Worm (Caenorhabditis elegans) whole organism, L4 larva: Measurements from ENCODE around the gene C03F11.4.
A peak's percentile ranks its signal among the peaks of the same experiment; 100 is the strongest.

Experiments
- D1046.2 ChIP-seq: fragments of 200-800 bp; sonication (Bioruptor generic); IDR thresholded peaks from 2 replicates; pipeline ENCODE4 v1.3.6; 2022; ENCODE audit warnings: missing genetic modification characterization, missing compliant biosample characterization
- F26F4.8 ChIP-seq: fragments of 200-800 bp; sonication (Bioruptor generic); conservative IDR thresholded peaks from 2 replicates; pipeline ENCODE4 v1.3.6; 2022; ENCODE audit warnings: missing genetic modification characterization, missing compliant biosample characterization
- F44E2.7 ChIP-seq: fragments of 200-800 bp; sonication (Bioruptor generic); IDR thresholded peaks from 2 replicates; pipeline ENCODE4 v2.1.2; 2022; ENCODE audit warnings: missing genetic modification characterization, missing compliant biosample characterization
- F49E8.2 ChIP-seq: sonication (generic microtip); optimal IDR thresholded peaks from 2 replicates; lab custom pipeline; 2016; ENCODE audit warnings: missing compliant biosample characterization, mild to moderate bottlenecking, missing genetic modification characterization, borderline replicate concordance
- T20F7.1 ChIP-seq: fragments of 200-800 bp; sonication (Bioruptor generic); optimal IDR thresholded peaks from 2 replicates; lab custom pipeline; 2018; ENCODE audit warnings: mild to moderate bottlenecking, missing genetic modification characterization, missing compliant biosample characterization
- Y48G9A.11 ChIP-seq: fragments of 200-800 bp; sonication (Bioruptor generic); IDR thresholded peaks from 2 replicates; pipeline ENCODE4 v1.3.6; 2022; ENCODE audit warnings: missing genetic modification reagents, missing genetic modification characterization, missing compliant biosample characterization
- ZK546.5 ChIP-seq, 2 experiments: sonication (generic microtip); optimal IDR thresholded peaks; 2 replicates each; lab custom pipeline; 2017; ENCODE audit warnings: missing biosample characterization in 2 of 2, missing genetic modification characterization in 2 of 2
- aha-1 ChIP-seq: fragments of 150-350 bp; peaks from one replicate; lab custom pipeline; 2014; ENCODE audit warnings: missing biosample characterization, missing genetic modification characterization
- ama-1 ChIP-seq: fragments of 150-350 bp; optimal IDR thresholded peaks from 2 replicates; lab custom pipeline; 2014; ENCODE audit warnings: inconsistent platforms, mixed read lengths
- arid-1 ChIP-seq: fragments of 200-800 bp; sonication (Bioruptor generic); conservative IDR thresholded peaks from 2 replicates; pipeline ENCODE4 v1.3.6; 2022; ENCODE audit warnings: missing genetic modification reagents, missing genetic modification characterization, missing compliant biosample characterization
- attf-4 ChIP-seq: sonication (generic microtip); optimal IDR thresholded peaks from 3 replicates; lab custom pipeline; 2017; ENCODE audit warnings: missing biosample characterization, missing genetic modification characterization
- ceh-32 ChIP-seq: sonication (generic microtip); optimal IDR thresholded peaks from 2 replicates; lab custom pipeline; 2016; ENCODE audit warnings: mild to moderate bottlenecking, missing genetic modification characterization, missing compliant biosample characterization; ENCODE audit not compliant: poor library complexity
- cey-2 ChIP-seq: sonication (generic microtip); optimal IDR thresholded peaks from 3 replicates; lab custom pipeline; 2017; ENCODE audit warnings: missing genetic modification characterization, mild to moderate bottlenecking, missing compliant biosample characterization, antibody characterized with exemption, borderline replicate concordance; ENCODE audit not compliant: insufficient read depth
- daf-12 ChIP-seq: fragments of 150-350 bp; optimal IDR thresholded peaks from 2 replicates; lab custom pipeline; 2014; ENCODE audit warnings: missing biosample characterization, missing genetic modification reagents, missing genetic modification characterization
- daf-16 ChIP-seq, 3 experiments: sonication (generic microtip); optimal IDR thresholded peaks; 2 replicates each; lab custom pipeline; 2016 to 2017; ENCODE audit warnings: missing genetic modification characterization in 3 of 3, missing genetic modification reagents in 3 of 3, mild to moderate bottlenecking in 2 of 3, missing compliant biosample characterization in 2 of 3, missing biosample characterization in 1 of 3, moderate library complexity in 1 of 3
- duxl-1 ChIP-seq: sonication (generic microtip); optimal IDR thresholded peaks from 2 replicates; lab custom pipeline; 2016; ENCODE audit warnings: mild to moderate bottlenecking, missing genetic modification characterization, moderate library complexity, missing compliant biosample characterization; ENCODE audit not compliant: poor library complexity
- dve-1 ChIP-seq: sonication (generic microtip); optimal IDR thresholded peaks from 2 replicates; lab custom pipeline; 2017; ENCODE audit warnings: antibody characterized with exemption, mild to moderate bottlenecking, missing genetic modification characterization, missing compliant biosample characterization; ENCODE audit not compliant: insufficient read depth
- hif-1 ChIP-seq, 2 experiments: sonication (generic microtip); optimal IDR thresholded peaks; 2 replicates each; lab custom pipeline; 2016 to 2017; ENCODE audit warnings: missing compliant biosample characterization in 2 of 2, missing genetic modification characterization in 2 of 2, missing genetic modification reagents in 2 of 2, missing genotype in 2 of 2, mild to moderate bottlenecking in 1 of 2
- hlh-11 ChIP-seq: fragments of 200-800 bp; sonication (Bioruptor generic); optimal IDR thresholded peaks from 2 replicates; lab custom pipeline; 2018; ENCODE audit warnings: mild to moderate bottlenecking, missing genetic modification characterization, missing compliant biosample characterization
- hlh-30 ChIP-seq: sonication (generic microtip); optimal IDR thresholded peaks from 2 replicates; lab custom pipeline; 2017; ENCODE audit warnings: antibody characterized with exemption, mild to moderate bottlenecking, missing genetic modification characterization, missing compliant biosample characterization; ENCODE audit not compliant: insufficient read depth
- lin-15B ChIP-seq: fragments of 150-350 bp; sonication (generic microtip); optimal IDR thresholded peaks from 3 replicates; lab custom pipeline; 2014; ENCODE audit warnings: missing biosample characterization, missing genetic modification characterization
- madf-5 ChIP-seq, 2 experiments: fragments of 200-800 bp; sonication (Bioruptor generic); IDR thresholded peaks; 2 replicates each; pipeline ENCODE4 v1.3.6; 2022; ENCODE audit warnings: missing compliant biosample characterization in 2 of 2, missing genetic modification characterization in 2 of 2
- mes-2 ChIP-seq: sonication (generic microtip); optimal IDR thresholded peaks from 2 replicates; lab custom pipeline; 2016; ENCODE audit warnings: missing genotype, mild to moderate bottlenecking, missing genetic modification characterization, missing compliant biosample characterization; ENCODE audit not compliant: poor library complexity, severe bottlenecking
- nhr-102 ChIP-seq: sonication (generic microtip); optimal IDR thresholded peaks from 2 replicates; lab custom pipeline; 2016; ENCODE audit warnings: mild to moderate bottlenecking, missing genetic modification characterization, moderate library complexity, missing compliant biosample characterization
- nhr-111 ChIP-seq: fragments of 200-800 bp; sonication (Bioruptor generic); optimal IDR thresholded peaks from 2 replicates; lab custom pipeline; 2018; ENCODE audit warnings: mild to moderate bottlenecking, missing genetic modification characterization, missing compliant biosample characterization
- nhr-41 ChIP-seq: fragments of 200-800 bp; sonication (Bioruptor generic); IDR thresholded peaks from 2 replicates; pipeline ENCODE4 v1.3.6; 2022; ENCODE audit warnings: missing genetic modification reagents, missing genetic modification characterization, missing compliant biosample characterization
- nhr-6 ChIP-seq: fragments of 150-350 bp; optimal IDR thresholded peaks from 2 replicates; lab custom pipeline; 2014; ENCODE audit warnings: missing biosample characterization, missing genetic modification characterization
- nhr-76 ChIP-seq: fragments of 150-350 bp; optimal IDR thresholded peaks from 2 replicates; lab custom pipeline; 2014; ENCODE audit warnings: missing biosample characterization, missing genetic modification characterization
- nhr-77 ChIP-seq: fragments of 150-350 bp; optimal IDR thresholded peaks from 2 replicates; lab custom pipeline; 2014; ENCODE audit warnings: missing biosample characterization, missing genetic modification characterization
- pha-4 ChIP-seq, 2 experiments: fragments of 150-350 bp in 1 of 2; fragments of 200-800 bp in 1 of 2; sonication (Bioruptor generic) in 1 of 2; IDR thresholded peaks in 1 of 2; optimal IDR thresholded peaks in 1 of 2; 2 replicates each; pipeline versions ENCODE4 v1.3.6 to Lab custom; 2014 to 2022; ENCODE audit warnings: missing genetic modification characterization in 2 of 2, missing genetic modification reagents in 2 of 2, missing biosample characterization in 1 of 2, missing compliant biosample characterization in 1 of 2
- snpc-1.2 ChIP-seq: fragments of 200-800 bp; sonication (Bioruptor generic); IDR thresholded peaks from 2 replicates; pipeline ENCODE4 v1.3.6; 2022; ENCODE audit warnings: missing genetic modification reagents, missing genetic modification characterization, missing compliant biosample characterization
- snpc-4 ChIP-seq: fragments of 150-350 bp; optimal IDR thresholded peaks from 2 replicates; lab custom pipeline; 2014; ENCODE audit warnings: missing biosample characterization, missing genetic modification characterization
- spr-1 ChIP-seq: sonication (generic microtip); optimal IDR thresholded peaks from 2 replicates; lab custom pipeline; 2016; ENCODE audit warnings: mild to moderate bottlenecking, missing genetic modification characterization, missing compliant biosample characterization
- tag-97 ChIP-seq: fragments of 200-800 bp; sonication (Bioruptor generic); IDR thresholded peaks from 2 replicates; pipeline ENCODE4 v1.3.6; 2022; ENCODE audit warnings: missing genetic modification characterization, missing compliant biosample characterization
- tra-1 ChIP-seq: fragments of 200-800 bp; sonication (Bioruptor generic); IDR thresholded peaks from 2 replicates; pipeline ENCODE4 v1.3.6; 2022; ENCODE audit warnings: missing genetic modification reagents, missing genetic modification characterization, missing compliant biosample characterization
- unc-130 ChIP-seq: sonication (generic microtip); optimal IDR thresholded peaks from 2 replicates; lab custom pipeline; 2016; ENCODE audit warnings: missing genetic modification reagents, missing genetic modification characterization, missing compliant biosample characterization
- unc-62 ChIP-seq, 3 experiments: fragments of 150-350 bp in 1 of 3; sonication (generic microtip); optimal IDR thresholded peaks in 2 of 3; peaks in 1 of 3; 1 replicate in 1 of 3; 2 replicates in 2 of 3; lab custom pipeline; 2014 to 2017; ENCODE audit warnings: missing biosample characterization in 3 of 3, missing genetic modification characterization in 3 of 3, missing genetic modification reagents in 3 of 3, missing genotype in 1 of 3
- vab-7 ChIP-seq: fragments of 200-800 bp; sonication (Bioruptor generic); IDR thresholded peaks from 2 replicates; pipeline ENCODE4 v1.3.6; 2022; ENCODE audit warnings: missing genetic modification reagents, missing genetic modification characterization, missing compliant biosample characterization
- zip-2 ChIP-seq: fragments of 150-350 bp; optimal IDR thresholded peaks from 2 replicates; lab custom pipeline; 2014; ENCODE audit warnings: missing biosample characterization, missing genetic modification characterization

Gene C03F11.4

ce11 chrX:5406345-5406744, at the start of gene C03F11.4:
TSS of gene C03F11.4 (minus strand) at chrX:5406445.
- TF ChIP-seq F49E8.2 (tag; lab: Kevin White, UChicago) (no peak), ama-1 (lab: Kevin White, UChicago) (no peak), nhr-76 (tag; lab: Kevin White, UChicago) (no peak)

ce11 chrX:5455107-5455506, 48.9 kb upstream of the C03F11.4 start:
- TF ChIP-seq unc-62 (GFP tag; optimal IDR thresholded peaks at IDR 0.05 in 1 of 2; lab: Kevin White, UChicago) (peak in 1 of 2 experiments; percentile 97), unc-62 (tag; optimal IDR thresholded peaks at IDR 0.05; lab: Kevin White, UChicago) (no peak), daf-16 (GFP tag; optimal IDR thresholded peaks at IDR 0.05; lab: Kevin White, UChicago) (no peak), daf-16 (tag; optimal IDR thresholded peaks at IDR 0.05; lab: Kevin White, UChicago) (peak; percentile 8), F26F4.8 (GFP tag; lab: Robert Waterston, UW) (no peak), cey-2 (no peak), hif-1 (tag; optimal IDR thresholded peaks at IDR 0.05; lab: Kevin White, UChicago) (no peak), ceh-32 (tag; lab: Kevin White, UChicago) (no peak), ZK546.5 (tag; optimal IDR thresholded peaks at IDR 0.05; lab: Kevin White, UChicago) (no peak)

- peak in 1 of 2 experiments; percentile 92 for TF ChIP-seq unc-62 (GFP tag; optimal IDR thresholded peaks at IDR 0.05 in 1 of 2; lab: Kevin White, UChicago)
- TF ChIP-seq unc-62 (tag; optimal IDR thresholded peaks at IDR 0.05; lab: Kevin White, UChicago): no peak
- TF ChIP-seq nhr-102 (tag; lab: Kevin White, UChicago): no peak
Measured at ce11 chrX:5451706-5452105, 45.5 kb upstream of the C03F11.4 start.

- TF ChIP-seq tag-97 (GFP tag; lab: Robert Waterston, UW) (no peak), pha-4 (GFP tag; IDR thresholded peaks at IDR 0.05; lab: Robert Waterston, UW) (peak; percentile 68; the same call in 1 of the 2 replicates), pha-4 (tag; optimal IDR thresholded peaks at IDR 0.05; lab: Kevin White, UChicago) (no peak), hlh-11 (tag; lab: Kevin White, UChicago) (peak; percentile 14), nhr-111 (GFP tag; lab: Kevin White, UChicago) (no peak), F44E2.7 (GFP tag; lab: Robert Waterston, UW) (no peak), nhr-77 (tag; lab: Kevin White, UChicago) (no peak), daf-16 (GFP tag; optimal IDR thresholded peaks at IDR 0.05; lab: Kevin White, UChicago) (peak in 1 of 2 experiments; percentile 61), daf-16 (tag; optimal IDR thresholded peaks at IDR 0.05; lab: Kevin White, UChicago) (peak; percentile 57), tra-1 (GFP tag; lab: Robert Waterston, UW) (no peak), arid-1 (GFP tag; lab: Robert Waterston, UW) (peak; percentile 49; the same call in 1 of the 2 replicates), nhr-102 (tag; lab: Kevin White, UChicago) (no peak), dve-1 (tag; lab: Kevin White, UChicago) (peak; percentile 54), unc-130 (GFP tag; lab: Kevin White, UChicago) (peak; percentile 29), D1046.2 (GFP tag; lab: Robert Waterston, UW) (no peak), vab-7 (GFP tag; lab: Robert Waterston, UW) (peak; percentile 57; the same call in 1 of the 2 replicates), spr-1 (tag; lab: Kevin White, UChicago) (no peak), mes-2 (peak; percentile 67), attf-4 (tag; lab: Kevin White, UChicago) (no peak), duxl-1 (tag; lab: Kevin White, UChicago) (peak; percentile 11), unc-62 (GFP tag; optimal IDR thresholded peaks at IDR 0.05 in 1 of 2; lab: Kevin White, UChicago) (peak in 1 of 2 experiments; percentile 64), unc-62 (tag; optimal IDR thresholded peaks at IDR 0.05; lab: Kevin White, UChicago) (no peak), lin-15B (tag; lab: Kevin White, UChicago) (no peak), aha-1 (peak; percentile 6), Y48G9A.11 (GFP tag; lab: Robert Waterston, UW) (no peak; the same call in 1 of the 2 replicates), zip-2 (tag; lab: Kevin White, UChicago) (peak; percentile 10), snpc-4 (tag; lab: Kevin White, UChicago) (no peak), nhr-41 (GFP tag; lab: Robert Waterston, UW) (peak; percentile 61; the same call in 1 of the 2 replicates), hlh-30 (tag; lab: Kevin White, UChicago) (peak; percentile 0), snpc-1.2 (GFP tag; lab: Robert Waterston, UW) (peak; percentile 84), madf-5 (GFP tag; IDR thresholded peaks at IDR 0.05; lab: Robert Waterston, UW) (0 out of 4 replicates have a peak, but pooled peaks of 1 of the 2 experiments have one; percentile 33), T20F7.1 (GFP tag; lab: Kevin White, UChicago) (peak; percentile 18), daf-12 (tag; lab: Kevin White, UChicago) (no peak), nhr-6 (tag; lab: Kevin White, UChicago) (peak; percentile 63)
Measured at ce11 chrX:5450773-5451447, 44.7 kb upstream of the C03F11.4 start, which contains the start of gene C25F6.6. TSS of gene C25F6.6 (minus strand) at chrX:5450823.
